Fruit fly (Drosophila melanogaster): ENCODE results near the gene Coq8.

- TF ChIP-seq EcR (GFP tag; optimal IDR thresholded peaks at IDR 0.05): no peak
- no peak for TF ChIP-seq CG14655 (GFP tag; optimal IDR thresholded peaks at IDR 0.05)
- TF ChIP-seq Pif1A (GFP tag; optimal IDR thresholded peaks at IDR 0.05): no peak
- TF ChIP-seq fd96Ca (GFP tag; IDR thresholded peaks at IDR 0.05): no peak
- TF ChIP-seq Snoo (tag; optimal IDR thresholded peaks at IDR 0.05): no peak
- no peak for TF ChIP-seq CG8159 (tag; optimal IDR thresholded peaks at IDR 0.05)
Measured at dm6 chrX:12940396-12940795, 39.5 kb upstream of the Coq8 start.

Data from whole organism, pupa.